Worm (Caenorhabditis elegans): ENCODE data around the gene fip-5.

ce11 chrX:10340986-10341385, 38.4 kb downstream of the fip-5 start, which contains the start of gene R07E3.1:
- no peak for TF ChIP-seq unc-39 (tag; optimal IDR thresholded peaks at IDR 0.05)
- no peak for TF ChIP-seq ces-1 (GFP tag; optimal IDR thresholded peaks at IDR 0.05)
- no peak for TF ChIP-seq nhr-28 (tag; optimal IDR thresholded peaks at IDR 0.05)
- no peak for TF ChIP-seq M03D4.4 (tag; optimal IDR thresholded peaks at IDR 0.05)
- TF ChIP-seq ztf-11 (tag; optimal IDR thresholded peaks at IDR 0.05) = no peak
- TF ChIP-seq cnd-1 (tag; optimal IDR thresholded peaks at IDR 0.05) = no peak
